Worm (Caenorhabditis elegans): ENCODE results near the gene C07C7.1.

DNA sequence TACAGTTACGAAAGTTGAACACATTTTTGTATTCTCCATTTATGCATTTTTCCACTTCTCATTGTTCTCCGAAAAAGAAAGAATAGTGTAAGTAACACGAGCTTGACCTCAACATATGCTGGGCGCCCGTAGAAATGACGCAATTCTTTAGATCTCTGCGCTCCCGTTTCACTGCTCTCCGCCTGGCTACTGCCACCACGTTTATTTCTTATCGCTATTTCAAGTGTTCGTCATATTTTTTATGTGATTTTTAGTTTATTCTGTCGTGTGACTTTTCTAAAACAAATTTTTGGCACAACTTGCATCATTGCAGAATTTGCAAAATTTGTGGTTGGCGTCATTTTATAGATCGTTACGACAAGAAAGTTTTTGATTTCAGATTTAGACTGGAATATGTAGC is 32.3 kb downstream of the C07C7.1 start:
- TF ChIP-seq fos-1 (tag; optimal IDR thresholded peaks at IDR 0.05): no peak
- peak; percentile 70 for TF ChIP-seq elt-2 (tag; optimal IDR thresholded peaks at IDR 0.05)
- no peak for TF ChIP-seq ceh-82 (tag; optimal IDR thresholded peaks at IDR 0.05)
- no peak for TF ChIP-seq nhr-12 (tag; optimal IDR thresholded peaks at IDR 0.05)
- no peak for TF ChIP-seq unc-62 (GFP tag; optimal IDR thresholded peaks at IDR 0.05)
- no peak for TF ChIP-seq ceh-9 (tag; optimal IDR thresholded peaks at IDR 0.05)
- TF ChIP-seq zag-1 (tag; optimal IDR thresholded peaks at IDR 0.05): no peak

Data from whole organism, L3 larva.